Fruit fly (Drosophila melanogaster) whole organism, adult: Measurements from ENCODE around the gene CG31792.

Source experiments
- CG12768 ChIP-seq: fragments of 200-800 bp; sonication (Bioruptor generic); optimal IDR thresholded peaks from 2 replicates; lab custom pipeline; 2017; ENCODE audit warnings: missing biosample characterization, missing genetic modification characterization, mild to moderate bottlenecking, moderate library complexity, missing genetic modification reagents
- CG14711 ChIP-seq: fragments of 200-800 bp; sonication (Bioruptor generic); optimal IDR thresholded peaks from 2 replicates; lab custom pipeline; 2018; ENCODE audit warnings: missing biosample characterization, mild to moderate bottlenecking, missing genetic modification characterization, moderate library complexity
- CG1620 ChIP-seq: fragments of 200-800 bp; sonication (Bioruptor generic); optimal IDR thresholded peaks from 2 replicates; lab custom pipeline; 2016; ENCODE audit warnings: missing biosample characterization, missing genetic modification characterization
- Clk ChIP-seq: fragments of 200-800 bp; sonication (Bioruptor generic); optimal IDR thresholded peaks from 2 replicates; lab custom pipeline; 2017; ENCODE audit warnings: missing biosample characterization, missing genetic modification characterization
- Hr96 ChIP-seq: fragments of 200-800 bp; sonication (Bioruptor generic); optimal IDR thresholded peaks from 2 replicates; lab custom pipeline; 2016; ENCODE audit warnings: missing biosample characterization, missing genetic modification characterization
- Mnt ChIP-seq: fragments of 200-800 bp; sonication (Bioruptor generic); optimal IDR thresholded peaks from 2 replicates; lab custom pipeline; 2016; ENCODE audit warnings: missing biosample characterization, mild to moderate bottlenecking, missing genetic modification characterization
- bab1 ChIP-seq: fragments of 200-800 bp; sonication (Bioruptor generic); optimal IDR thresholded peaks from 3 replicates; lab custom pipeline; 2019; ENCODE audit warnings: missing biosample characterization, mild to moderate bottlenecking, missing genetic modification characterization, moderate library complexity
- cic ChIP-seq: fragments of 200-800 bp; sonication (Bioruptor generic); optimal IDR thresholded peaks from 2 replicates; lab custom pipeline; 2017; ENCODE audit warnings: missing biosample characterization, mild to moderate bottlenecking, missing genetic modification characterization, moderate library complexity
- cnc ChIP-seq, 2 experiments: fragments of >200 bp; optimal IDR thresholded peaks; 2 replicates each; lab custom pipeline; 2017
- kay ChIP-seq: fragments of 200-800 bp; sonication (Bioruptor generic); peaks from one replicate; lab custom pipeline; 2016; ENCODE audit warnings: missing biosample characterization, missing genetic modification characterization, borderline replicate concordance
- ovo ChIP-seq: fragments of 200-800 bp; sonication (Bioruptor generic); optimal IDR thresholded peaks from 2 replicates; lab custom pipeline; 2016; ENCODE audit warnings: missing biosample characterization, missing genetic modification characterization
- tj ChIP-seq: fragments of 200-800 bp; sonication (Bioruptor generic); optimal IDR thresholded peaks from 3 replicates; lab custom pipeline; 2017; ENCODE audit warnings: missing biosample characterization, mild to moderate bottlenecking, missing genetic modification characterization, moderate library complexity
- toe ChIP-seq: fragments of 200-800 bp; sonication (Bioruptor generic); optimal IDR thresholded peaks from 2 replicates; lab custom pipeline; 2016; ENCODE audit warnings: missing biosample characterization, missing genetic modification characterization

DNA sequence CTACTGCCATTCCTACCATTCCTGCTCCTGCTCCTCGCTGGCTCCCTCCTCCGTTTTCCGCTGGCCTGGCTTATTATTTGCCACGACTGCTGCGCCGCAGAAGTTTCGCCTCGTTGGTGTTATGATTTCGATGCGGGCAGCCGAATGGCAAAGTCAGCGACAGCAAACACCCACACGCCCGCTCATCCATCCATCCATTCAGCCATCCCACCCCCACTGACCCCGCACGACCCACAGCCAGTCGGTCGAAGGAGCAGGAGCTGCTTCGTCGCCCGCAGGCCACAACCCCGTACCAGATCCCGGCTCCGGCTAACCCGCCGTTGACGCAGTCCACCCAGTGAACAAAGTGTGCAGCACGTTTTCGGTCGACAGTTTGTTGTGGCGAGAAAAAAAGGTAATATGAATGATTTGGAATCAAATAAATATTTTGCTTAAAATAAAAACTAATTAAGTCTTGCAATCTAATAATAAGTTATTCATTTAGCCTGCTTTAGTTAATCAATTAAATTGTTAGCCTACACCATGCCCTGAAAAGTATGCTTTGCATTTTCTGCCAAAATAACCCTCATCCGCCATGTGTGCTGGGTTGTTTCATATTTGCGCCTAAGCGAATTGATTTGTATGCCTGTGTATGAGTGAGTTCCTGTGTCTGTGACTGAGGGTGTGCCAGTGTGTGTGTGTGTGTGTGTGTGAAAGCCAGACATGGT lies 29.4 kb downstream of the CG31792 start:
- TF ChIP-seq toe (GFP tag; lab: Kevin White, UChicago), result peak; percentile 10
- no peak for TF ChIP-seq ovo
- TF ChIP-seq bab1 (GFP tag; lab: Kevin White, UChicago), result no peak
- TF ChIP-seq CG14711 (tag; lab: Kevin White, UChicago), result no peak
- TF ChIP-seq CG12768 (GFP tag; lab: Kevin White, UChicago), result no peak
- no peak for TF ChIP-seq Mnt (GFP tag; lab: Kevin White, UChicago)
- TF ChIP-seq cic (GFP tag; lab: Kevin White, UChicago), result no peak
- TF ChIP-seq kay, result no peak
- no peak for TF ChIP-seq Hr96 (GFP tag; lab: Kevin White, UChicago)
- TF ChIP-seq Clk (GFP tag; lab: Kevin White, UChicago), result no peak
- TF ChIP-seq CG1620, result no peak
- TF ChIP-seq tj (GFP tag; lab: Kevin White, UChicago), result no peak
- no peak for TF ChIP-seq cnc (optimal IDR thresholded peaks at IDR 0.05; lab: Kevin White, UChicago)
